Worm (Caenorhabditis elegans) whole organism, midembryonic: ENCODE data around the gene E02C12.11.

ENCODE experiments used
- T22C8.4 ChIP-seq: fragments of 200-800 bp; sonication (Bioruptor generic); IDR thresholded peaks from 2 replicates; pipeline ENCODE4 v1.3.6; 2022; ENCODE audit warnings: missing genetic modification characterization, missing compliant biosample characterization
- flt-1 ChIP-seq: fragments of 200-800 bp; sonication (Bioruptor generic); IDR thresholded peaks from 2 replicates; pipeline ENCODE4 v1.3.6; 2022; ENCODE audit warnings: missing genetic modification characterization, missing compliant biosample characterization
- klf-2 ChIP-seq: fragments of 200-800 bp; sonication (Bioruptor generic); conservative IDR thresholded peaks from 2 replicates; pipeline ENCODE4 v1.3.6; 2022; ENCODE audit warnings: missing genetic modification reagents, missing genetic modification characterization, missing compliant biosample characterization
- ref-1 ChIP-seq: fragments of 200-800 bp; sonication (Bioruptor generic); conservative IDR thresholded peaks from 2 replicates; pipeline ENCODE4 v1.3.6; 2022; ENCODE audit warnings: missing genetic modification reagents, missing genetic modification characterization, missing compliant biosample characterization
- ztf-23 ChIP-seq: fragments of 200-800 bp; sonication (Bioruptor generic); IDR thresholded peaks from 2 replicates; pipeline ENCODE4 v1.3.6; 2022; ENCODE audit warnings: missing genetic modification reagents, missing genetic modification characterization, missing compliant biosample characterization

DNA sequence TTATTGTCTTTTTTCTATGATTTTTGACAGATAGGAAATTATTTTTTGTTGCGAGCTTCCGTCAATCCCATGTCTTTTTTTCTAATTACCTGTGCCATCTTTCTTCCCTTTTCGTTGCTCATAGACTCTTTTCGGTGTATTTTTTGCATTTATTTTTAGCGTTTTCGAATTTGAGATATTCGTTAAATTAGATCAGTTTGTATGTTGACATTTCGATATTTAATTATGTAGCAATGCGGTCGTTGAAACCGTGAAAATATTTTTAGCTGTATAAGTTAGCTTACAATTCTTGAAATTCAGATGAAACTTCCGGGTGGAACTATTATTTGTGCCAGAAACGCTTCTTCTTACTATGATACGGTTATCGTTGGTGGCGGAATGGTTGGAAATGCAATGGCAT is 43.2 kb downstream of the E02C12.11 start, which contains the start of gene coq-6:
- no peak for TF ChIP-seq ref-1 (GFP tag; lab: Robert Waterston, UW)
- TF ChIP-seq klf-2 (GFP tag; lab: Robert Waterston, UW) = no peak
- TF ChIP-seq ztf-23 = no peak
- TF ChIP-seq T22C8.4 (GFP tag; lab: Robert Waterston, UW) = no peak
- TF ChIP-seq flt-1 (GFP tag; lab: Robert Waterston, UW) = no peak
